Fruit fly (Drosophila melanogaster) whole organism, embryonic: ENCODE results near the gene Osi12.

ENCODE experiments used
- ATbp ChIP-seq: fragments of 200-800 bp; sonication (Bioruptor generic); optimal IDR thresholded peaks from 2 replicates; lab custom pipeline; 2017; ENCODE audit warnings: missing biosample characterization, mild to moderate bottlenecking, missing genetic modification characterization, missing genetic modification reagents
- Asciz ChIP-seq: fragments of 200-800 bp; sonication (Bioruptor generic); optimal IDR thresholded peaks from 2 replicates; lab custom pipeline; 2017; ENCODE audit warnings: missing biosample characterization, mild to moderate bottlenecking, missing genetic modification characterization, missing genetic modification reagents
- CG10979 ChIP-seq: fragments of 200-800 bp; sonication (Bioruptor generic); optimal IDR thresholded peaks from 2 replicates; lab custom pipeline; 2018; ENCODE audit warnings: missing biosample characterization, mild to moderate bottlenecking, missing genetic modification characterization, moderate library complexity
- CG11560 ChIP-seq: fragments of 200-800 bp; sonication (Bioruptor generic); IDR thresholded peaks from 3 replicates; pipeline ENCODE4 v1.3.6; 2022; ENCODE audit warnings: missing biosample characterization, missing genetic modification characterization
- CG12236 ChIP-seq: fragments of 200-800 bp; sonication (Bioruptor generic); optimal IDR thresholded peaks from 2 replicates; lab custom pipeline; 2016; ENCODE audit warnings: missing biosample characterization, missing genetic modification characterization
- CG12744 ChIP-seq: fragments of 200-800 bp; sonication (Bioruptor generic); optimal IDR thresholded peaks from 2 replicates; lab custom pipeline; 2016; ENCODE audit warnings: missing biosample characterization, missing genetic modification characterization
- CG14710 ChIP-seq: fragments of 200-800 bp; sonication (Bioruptor generic); optimal IDR thresholded peaks from 3 replicates; lab custom pipeline; 2019; ENCODE audit warnings: missing biosample characterization, mild to moderate bottlenecking, missing genetic modification characterization, moderate library complexity
- CG17328 ChIP-seq: fragments of 200-800 bp; sonication (Bioruptor generic); IDR thresholded peaks from 2 replicates; pipeline ENCODE4 v1.3.6; 2022; ENCODE audit warnings: missing biosample characterization, missing genetic modification characterization
- CG2678 ChIP-seq: fragments of 200-800 bp; sonication (Bioruptor generic); optimal IDR thresholded peaks from 3 replicates; lab custom pipeline; 2019; ENCODE audit warnings: missing biosample characterization, mild to moderate bottlenecking, missing genetic modification characterization, moderate library complexity
- CG2712 ChIP-seq: fragments of 200-800 bp; optimal IDR thresholded peaks from 3 replicates; lab custom pipeline; 2019; ENCODE audit warnings: missing biosample characterization, mild to moderate bottlenecking, missing genetic modification characterization, moderate library complexity
- CG30403 ChIP-seq: fragments of 200-800 bp; sonication (Bioruptor generic); optimal IDR thresholded peaks from 3 replicates; lab custom pipeline; 2016; ENCODE audit warnings: missing biosample characterization, missing genetic modification characterization
- CG4730 ChIP-seq: fragments of 200-800 bp; sonication (Bioruptor generic); IDR thresholded peaks from 2 replicates; pipeline ENCODE4 v1.3.6; 2022; ENCODE audit warnings: missing biosample characterization, missing genetic modification characterization
- CG5180 ChIP-seq: fragments of 200-800 bp; sonication (Bioruptor generic); optimal IDR thresholded peaks from 3 replicates; lab custom pipeline; 2017; ENCODE audit warnings: missing biosample characterization, missing genetic modification characterization, mild to moderate bottlenecking, moderate library complexity, missing genetic modification reagents
- CG5953 ChIP-seq: fragments of 200-800 bp; sonication (Bioruptor generic); IDR thresholded peaks from 2 replicates; pipeline ENCODE4 v1.3.6; 2022; ENCODE audit warnings: missing biosample characterization, missing genetic modification characterization
- CG7357 ChIP-seq: fragments of 200-800 bp; sonication (Bioruptor generic); IDR thresholded peaks from 3 replicates; pipeline ENCODE4 v1.3.6; 2022; ENCODE audit warnings: missing biosample characterization, missing genetic modification characterization
- CG7745 ChIP-seq: fragments of 200-800 bp; sonication (Bioruptor generic); optimal IDR thresholded peaks from 2 replicates; lab custom pipeline; 2018; ENCODE audit warnings: missing biosample characterization, mild to moderate bottlenecking, missing genetic modification characterization, moderate library complexity
- CG9437 ChIP-seq: fragments of 200-800 bp; sonication (Bioruptor generic); optimal IDR thresholded peaks from 2 replicates; lab custom pipeline; 2018; ENCODE audit warnings: missing biosample characterization, mild to moderate bottlenecking, missing genetic modification characterization
- CG9817 ChIP-seq: fragments of 200-800 bp; sonication (Bioruptor generic); optimal IDR thresholded peaks from 2 replicates; lab custom pipeline; 2018; ENCODE audit warnings: missing biosample characterization, mild to moderate bottlenecking, missing genetic modification characterization, moderate library complexity
- D ChIP-seq, 2 experiments: fragments of 200-800 bp in 1 of 2; fragments of >200 bp in 1 of 2; sonication (Bioruptor generic) in 1 of 2; optimal IDR thresholded peaks; 2 replicates in 1 of 2; 3 replicates in 1 of 2; lab custom pipeline; 2017; ENCODE audit warnings: mild to moderate bottlenecking in 1 of 2, missing biosample characterization in 1 of 2, missing genetic modification characterization in 1 of 2, missing genetic modification reagents in 1 of 2
- Deaf1 ChIP-seq: fragments of 200-800 bp; optimal IDR thresholded peaks from 3 replicates; lab custom pipeline; 2019; ENCODE audit warnings: missing biosample characterization, mild to moderate bottlenecking, missing genetic modification characterization, moderate library complexity
- Dfd ChIP-seq, 2 experiments: fragments of >200 bp; optimal IDR thresholded peaks; 2 replicates each; lab custom pipeline; 2017; ENCODE audit warnings: missing biosample characterization in 2 of 2, missing genetic modification characterization in 2 of 2
- Drgx ChIP-seq: fragments of 200-800 bp; sonication (Bioruptor generic); IDR thresholded peaks from 2 replicates; pipeline ENCODE4 v1.3.6; 2022; ENCODE audit warnings: missing biosample characterization, missing genetic modification characterization
- E2f1 ChIP-seq: fragments of 200-800 bp; sonication (Bioruptor generic); IDR thresholded peaks from 2 replicates; pipeline ENCODE4 v1.3.6; 2022; ENCODE audit warnings: missing biosample characterization, missing genetic modification characterization
- ERR ChIP-seq: fragments of 200-800 bp; sonication (Bioruptor generic); optimal IDR thresholded peaks from 2 replicates; lab custom pipeline; 2016; ENCODE audit warnings: missing biosample characterization, missing genetic modification characterization
- GATAe ChIP-seq: fragments of 200-800 bp; sonication (Bioruptor generic); conservative IDR thresholded peaks from 2 replicates; pipeline ENCODE4 v1.3.6; 2022; ENCODE audit warnings: missing biosample characterization, missing genetic modification characterization
- Gsc ChIP-seq: fragments of 200-800 bp; sonication (Bioruptor generic); IDR thresholded peaks from 2 replicates; pipeline ENCODE4 v1.3.6; 2022; ENCODE audit warnings: missing biosample characterization, missing genetic modification characterization
- HmgD ChIP-seq: fragments of 200-800 bp; sonication (Bioruptor generic); optimal IDR thresholded peaks from 3 replicates; lab custom pipeline; 2016; ENCODE audit warnings: missing biosample characterization, missing genetic modification characterization
- Hmx ChIP-seq: fragments of 200-800 bp; sonication (Bioruptor generic); optimal IDR thresholded peaks from 2 replicates; lab custom pipeline; 2016; ENCODE audit warnings: missing biosample characterization, missing genetic modification characterization
- Myb ChIP-seq: fragments of 200-800 bp; sonication (Bioruptor generic); optimal IDR thresholded peaks from 2 replicates; lab custom pipeline; 2016; ENCODE audit warnings: missing biosample characterization, missing genetic modification characterization
- Spps ChIP-seq: fragments of 200-800 bp; sonication (Bioruptor generic); optimal IDR thresholded peaks from 2 replicates; lab custom pipeline; 2018; ENCODE audit warnings: missing biosample characterization, mild to moderate bottlenecking, missing genetic modification characterization
- Sry-β ChIP-seq: fragments of 200-800 bp; sonication (Bioruptor generic); optimal IDR thresholded peaks from 2 replicates; lab custom pipeline; 2018; ENCODE audit warnings: missing biosample characterization, mild to moderate bottlenecking, missing genetic modification characterization, moderate library complexity
- Xrp1 ChIP-seq: fragments of 200-800 bp; sonication (Bioruptor generic); IDR thresholded peaks from 2 replicates; pipeline ENCODE4 v1.3.6; 2022; ENCODE audit warnings: missing biosample characterization, missing genetic modification characterization
- ewg ChIP-seq: fragments of 200-800 bp; sonication (Bioruptor generic); optimal IDR thresholded peaks from 3 replicates; lab custom pipeline; 2017; ENCODE audit warnings: mild to moderate bottlenecking, missing biosample characterization, missing genetic modification reagents, missing genetic modification characterization
- fd96Cb ChIP-seq: fragments of 200-800 bp; sonication (Bioruptor generic); optimal IDR thresholded peaks from 2 replicates; lab custom pipeline; 2018; ENCODE audit warnings: missing biosample characterization, mild to moderate bottlenecking, missing genetic modification characterization, moderate library complexity
- fu2 ChIP-seq: fragments of 200-800 bp; sonication (Bioruptor generic); optimal IDR thresholded peaks from 2 replicates; lab custom pipeline; 2016; ENCODE audit warnings: missing biosample characterization, missing genetic modification characterization
- gem ChIP-seq: fragments of 200-800 bp; sonication (Bioruptor generic); optimal IDR thresholded peaks from 2 replicates; lab custom pipeline; 2019; ENCODE audit warnings: missing biosample characterization, mild to moderate bottlenecking, missing genetic modification characterization, moderate library complexity
- jumu ChIP-seq: fragments of 200-800 bp; sonication (Bioruptor generic); optimal IDR thresholded peaks from 3 replicates; lab custom pipeline; 2016; ENCODE audit warnings: missing biosample characterization, missing genetic modification characterization
- knrl ChIP-seq: fragments of 200-800 bp; sonication (Bioruptor generic); IDR thresholded peaks from 3 replicates; pipeline ENCODE4 v1.3.6; 2022; ENCODE audit warnings: missing biosample characterization, missing genetic modification characterization; ENCODE audit not compliant: partially characterized antibody
- pum ChIP-seq: fragments of 200-800 bp; sonication (Bioruptor generic); optimal IDR thresholded peaks from 2 replicates; lab custom pipeline; 2016; ENCODE audit warnings: missing biosample characterization, missing genetic modification characterization
- pzg ChIP-seq: fragments of 200-800 bp; sonication (Bioruptor generic); optimal IDR thresholded peaks from 3 replicates; lab custom pipeline; 2018; ENCODE audit warnings: missing biosample characterization, mild to moderate bottlenecking, missing genetic modification characterization, moderate library complexity
- sc ChIP-seq, 3 experiments: fragments of >200 bp in 2 of 3; fragments of 200-800 bp in 1 of 3; sonication (Bioruptor generic) in 1 of 3; optimal IDR thresholded peaks; 2 replicates in 2 of 3; 3 replicates in 1 of 3; lab custom pipeline; 2017; ENCODE audit warnings: mild to moderate bottlenecking in 1 of 3, missing biosample characterization in 1 of 3, missing genetic modification characterization in 1 of 3, missing genetic modification reagents in 1 of 3
- ssp ChIP-seq: fragments of 200-800 bp; sonication (Bioruptor generic); IDR thresholded peaks from 2 replicates; pipeline ENCODE4 v1.3.6; 2022; ENCODE audit warnings: missing biosample characterization, missing genetic modification characterization
- sug ChIP-seq: fragments of 200-800 bp; optimal IDR thresholded peaks from 2 replicates; lab custom pipeline; 2019; ENCODE audit warnings: missing biosample characterization, mild to moderate bottlenecking, missing genetic modification characterization, moderate library complexity
- toy ChIP-seq: fragments of 200-800 bp; sonication (Bioruptor generic); IDR thresholded peaks from 2 replicates; pipeline ENCODE4 v1.3.6; 2022; ENCODE audit warnings: missing biosample characterization, missing genetic modification characterization
- trh ChIP-seq: fragments of 200-800 bp; sonication (Bioruptor generic); optimal IDR thresholded peaks from 2 replicates; lab custom pipeline; 2016; ENCODE audit warnings: missing biosample characterization, missing genetic modification characterization
- unpg ChIP-seq: fragments of 200-800 bp; sonication (Bioruptor generic); optimal IDR thresholded peaks from 3 replicates; lab custom pipeline; 2018; ENCODE audit warnings: missing biosample characterization, mild to moderate bottlenecking, missing genetic modification characterization, moderate library complexity
- zen ChIP-seq: fragments of 200-800 bp; sonication (Bioruptor generic); optimal IDR thresholded peaks from 3 replicates; lab custom pipeline; 2018; ENCODE audit warnings: missing biosample characterization, mild to moderate bottlenecking, missing genetic modification characterization, moderate library complexity

The Osi12 gene

DNA sequence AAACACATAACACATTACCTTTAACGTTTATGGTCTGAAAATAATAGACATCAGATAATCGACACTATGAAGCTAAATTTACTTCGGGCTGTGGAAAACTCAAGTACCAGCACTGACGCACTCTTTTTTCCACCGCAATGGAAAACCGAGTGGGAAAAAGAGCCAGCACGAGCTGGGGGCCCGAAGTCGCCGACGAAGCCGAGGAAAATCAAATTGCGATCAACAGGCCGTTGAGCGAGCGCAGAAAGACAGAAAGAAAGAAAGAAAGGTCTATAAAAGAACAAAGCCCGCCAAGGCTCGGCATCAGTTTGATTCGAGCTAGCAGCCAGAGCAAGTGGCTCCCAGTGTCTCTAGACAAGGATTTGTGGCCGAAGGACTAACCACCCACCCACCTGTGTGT is at the start of gene Osi12:
TSS of gene Osi12 (plus strand) at position 301 of the 400 bp plus-strand sequence.
- TF ChIP-seq E2f1: no peak
- TF ChIP-seq CG14710 (tag; lab: Kevin White, UChicago): no peak
- no peak for TF ChIP-seq Myb (GFP tag; lab: Kevin White, UChicago)
- TF ChIP-seq Xrp1 (GFP tag; lab: Robert Waterston, UW): no peak
- TF ChIP-seq fu2: no peak
- no peak for TF ChIP-seq Gsc (GFP tag; lab: Robert Waterston, UW)
- TF ChIP-seq Sry-β (GFP tag; lab: Kevin White, UChicago): peak; percentile 79
- TF ChIP-seq Deaf1 (tag; lab: Kevin White, UChicago): peak; percentile 54
- TF ChIP-seq CG11560: no peak
- TF ChIP-seq CG4730 (GFP tag; lab: Robert Waterston, UW): no peak
- no peak for TF ChIP-seq ERR (GFP tag; lab: Kevin White, UChicago)
- TF ChIP-seq CG9817 (tag; lab: Kevin White, UChicago): no peak

DNA sequence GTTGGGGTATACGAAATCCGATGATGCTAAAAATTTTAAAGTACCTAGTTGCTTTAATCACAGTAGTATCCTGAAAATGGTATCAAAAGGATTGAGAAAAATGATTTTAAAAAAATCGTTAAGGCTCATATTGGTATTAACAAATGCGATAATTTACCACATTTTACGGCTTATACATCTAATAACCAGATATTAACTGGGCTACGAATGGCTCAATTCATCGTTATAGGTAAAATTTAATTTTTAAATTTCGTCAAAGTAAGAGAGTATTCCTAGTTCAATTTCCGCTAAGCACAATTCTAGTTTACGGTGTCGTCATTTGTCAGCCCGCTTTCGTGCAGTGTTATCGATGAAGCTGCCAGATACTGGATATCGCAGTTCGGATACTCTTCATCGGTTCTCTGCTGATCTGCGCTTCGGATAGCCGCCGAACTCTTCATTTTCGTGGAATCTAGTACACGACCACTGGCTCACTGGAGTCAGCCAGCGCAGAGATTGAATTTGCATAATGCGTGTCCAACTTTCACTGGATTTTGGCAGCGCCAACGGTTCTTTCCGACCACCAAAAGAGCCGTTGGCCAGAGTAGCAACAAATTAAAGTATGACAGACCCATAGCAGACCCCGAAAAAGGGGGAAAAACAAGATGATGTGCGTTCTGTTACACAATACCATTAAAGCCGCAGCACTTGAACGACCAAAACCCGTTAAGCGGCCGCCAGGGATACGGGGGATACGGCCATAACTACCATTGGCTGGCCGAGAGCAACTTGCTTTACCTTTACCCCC is 49.1 kb upstream of the Osi12 start:
- no peak for TF ChIP-seq D (optimal IDR thresholded peaks at IDR 0.05; lab: Kevin White, UChicago)
- TF ChIP-seq D (GFP tag; optimal IDR thresholded peaks at IDR 0.05; lab: Kevin White, UChicago): peak; percentile 45
- TF ChIP-seq Hmx (GFP tag; lab: Kevin White, UChicago): no peak
- no peak for TF ChIP-seq CG12236 (GFP tag; lab: Kevin White, UChicago)
- TF ChIP-seq jumu (GFP tag; lab: Kevin White, UChicago): no peak
- no peak for TF ChIP-seq Drgx
- TF ChIP-seq ATbp: peak; percentile 52
- TF ChIP-seq toy: no peak
- TF ChIP-seq GATAe (GFP tag; lab: Robert Waterston, UW): no peak
- peak; percentile 14 for TF ChIP-seq unpg (GFP tag; lab: Kevin White, UChicago)
- no peak for TF ChIP-seq CG5180
- TF ChIP-seq Asciz (GFP tag; lab: Kevin White, UChicago): peak; percentile 20
- peak; percentile 42 for TF ChIP-seq CG30403
- TF ChIP-seq CG7357 (GFP tag; lab: Robert Waterston, UW): no peak
- peak; percentile 23 for TF ChIP-seq CG9437 (GFP tag; lab: Kevin White, UChicago)
- no peak for TF ChIP-seq CG5953 (GFP tag; lab: Robert Waterston, UW)
- TF ChIP-seq Dfd (GFP tag; optimal IDR thresholded peaks at IDR 0.05; lab: Kevin White, UChicago): no peak
- TF ChIP-seq pum (GFP tag; lab: Kevin White, UChicago): peak; percentile 1
- TF ChIP-seq CG12744: no peak
- TF ChIP-seq Spps (tag; lab: Kevin White, UChicago): no peak
- no peak for TF ChIP-seq sug
- no peak for TF ChIP-seq zen (tag; lab: Kevin White, UChicago)
- TF ChIP-seq trh (GFP tag; lab: Kevin White, UChicago): no peak
- TF ChIP-seq knrl: no peak
- TF ChIP-seq pzg (GFP tag; lab: Kevin White, UChicago): no peak
- peak; percentile 38 for TF ChIP-seq CG2678 (tag; lab: Kevin White, UChicago)
- peak; percentile 9 for TF ChIP-seq ewg (GFP tag; lab: Kevin White, UChicago)
- TF ChIP-seq fd96Cb (tag; lab: Kevin White, UChicago): peak; percentile 31
- no peak for TF ChIP-seq sc (optimal IDR thresholded peaks at IDR 0.05; lab: Kevin White, UChicago)
- peak; percentile 53 for TF ChIP-seq sc (GFP tag; optimal IDR thresholded peaks at IDR 0.05; lab: Kevin White, UChicago)
- no peak for TF ChIP-seq CG17328 (GFP tag; lab: Robert Waterston, UW)
- peak; percentile 65 for TF ChIP-seq CG10979 (tag; lab: Kevin White, UChicago)
- peak; percentile 56 for TF ChIP-seq gem (tag; lab: Kevin White, UChicago)
- peak; percentile 8 for TF ChIP-seq CG14710 (tag; lab: Kevin White, UChicago)
- TF ChIP-seq CG7745: no peak
- TF ChIP-seq ssp (GFP tag; lab: Robert Waterston, UW): no peak
- TF ChIP-seq CG2712 (tag; lab: Kevin White, UChicago): peak; percentile 39
- no peak for TF ChIP-seq HmgD (GFP tag; lab: Kevin White, UChicago)
